Worm (Caenorhabditis elegans) whole organism, L4 larva: ENCODE measurements around the gene clec-179.

Source experiments
- D1046.2 ChIP-seq: fragments of 200-800 bp; sonication (Bioruptor generic); IDR thresholded peaks from 2 replicates; pipeline ENCODE4 v1.3.6; 2022; ENCODE audit warnings: missing genetic modification characterization, missing compliant biosample characterization
- F37D6.2 ChIP-seq: sonication (generic microtip); optimal IDR thresholded peaks from 2 replicates; lab custom pipeline; 2016; ENCODE audit warnings: mild to moderate bottlenecking, missing genetic modification characterization, missing compliant biosample characterization
- F44E2.7 ChIP-seq: fragments of 200-800 bp; sonication (Bioruptor generic); IDR thresholded peaks from 2 replicates; pipeline ENCODE4 v2.1.2; 2022; ENCODE audit warnings: missing genetic modification characterization, missing compliant biosample characterization
- Y105C5A.15 ChIP-seq: fragments of 200-800 bp; sonication (Bioruptor generic); IDR thresholded peaks from 2 replicates; pipeline ENCODE4 v1.3.6; 2022; ENCODE audit warnings: missing genetic modification characterization, missing compliant biosample characterization
- Y48G9A.11 ChIP-seq: fragments of 200-800 bp; sonication (Bioruptor generic); IDR thresholded peaks from 2 replicates; pipeline ENCODE4 v1.3.6; 2022; ENCODE audit warnings: missing genetic modification reagents, missing genetic modification characterization, missing compliant biosample characterization
- ZK337.2 ChIP-seq: fragments of 200-800 bp; sonication (Bioruptor generic); IDR thresholded peaks from 2 replicates; pipeline ENCODE4 v1.3.6; 2022; ENCODE audit warnings: missing genetic modification reagents, missing genetic modification characterization, missing compliant biosample characterization
- ZK546.5 ChIP-seq, 2 experiments: sonication (generic microtip); optimal IDR thresholded peaks; 2 replicates each; lab custom pipeline; 2017; ENCODE audit warnings: missing biosample characterization in 2 of 2, missing genetic modification characterization in 2 of 2
- aly-2 ChIP-seq: sonication (generic microtip); optimal IDR thresholded peaks from 2 replicates; lab custom pipeline; 2018; ENCODE audit warnings: missing biosample characterization, missing genetic modification characterization
- ama-1 ChIP-seq: fragments of 150-350 bp; optimal IDR thresholded peaks from 2 replicates; lab custom pipeline; 2014; ENCODE audit warnings: inconsistent platforms, mixed read lengths
- attf-4 ChIP-seq: sonication (generic microtip); optimal IDR thresholded peaks from 3 replicates; lab custom pipeline; 2017; ENCODE audit warnings: missing biosample characterization, missing genetic modification characterization
- ceh-28 ChIP-seq: fragments of 150-350 bp; optimal IDR thresholded peaks from 2 replicates; lab custom pipeline; 2014; ENCODE audit warnings: missing biosample characterization, missing genetic modification reagents, missing genetic modification characterization
- ceh-62 ChIP-seq: sonication (generic microtip); optimal IDR thresholded peaks from 2 replicates; lab custom pipeline; 2017; ENCODE audit warnings: missing biosample characterization, missing genetic modification characterization
- daf-16 ChIP-seq, 3 experiments: sonication (generic microtip); optimal IDR thresholded peaks; 2 replicates each; lab custom pipeline; 2016 to 2017; ENCODE audit warnings: missing genetic modification characterization in 3 of 3, missing genetic modification reagents in 3 of 3, mild to moderate bottlenecking in 2 of 3, missing compliant biosample characterization in 2 of 3, missing biosample characterization in 1 of 3, moderate library complexity in 1 of 3
- dpl-1 ChIP-seq: fragments of 150-350 bp; optimal IDR thresholded peaks from 2 replicates; lab custom pipeline; 2014; ENCODE audit warnings: missing biosample characterization, missing genetic modification reagents, missing genetic modification characterization
- duxl-1 ChIP-seq: sonication (generic microtip); optimal IDR thresholded peaks from 2 replicates; lab custom pipeline; 2016; ENCODE audit warnings: mild to moderate bottlenecking, missing genetic modification characterization, moderate library complexity, missing compliant biosample characterization; ENCODE audit not compliant: poor library complexity
- dve-1 ChIP-seq: sonication (generic microtip); optimal IDR thresholded peaks from 2 replicates; lab custom pipeline; 2017; ENCODE audit warnings: antibody characterized with exemption, mild to moderate bottlenecking, missing genetic modification characterization, missing compliant biosample characterization; ENCODE audit not compliant: insufficient read depth
- egl-27 ChIP-seq: sonication (generic microtip); optimal IDR thresholded peaks from 3 replicates; lab custom pipeline; 2017; ENCODE audit warnings: missing biosample characterization, missing genetic modification reagents, missing genetic modification characterization
- egl-43 ChIP-seq: fragments of 200-800 bp; sonication (Bioruptor generic); IDR thresholded peaks from 2 replicates; pipeline ENCODE4 v1.3.6; 2022; ENCODE audit warnings: missing genetic modification reagents, missing genetic modification characterization, missing compliant biosample characterization
- fkh-10 ChIP-seq: fragments of 150-350 bp; optimal IDR thresholded peaks from 2 replicates; lab custom pipeline; 2014; ENCODE audit warnings: missing biosample characterization, missing genetic modification reagents, missing genetic modification characterization
- hif-1 ChIP-seq, 2 experiments: sonication (generic microtip); optimal IDR thresholded peaks; 2 replicates each; lab custom pipeline; 2016 to 2017; ENCODE audit warnings: missing compliant biosample characterization in 2 of 2, missing genetic modification characterization in 2 of 2, missing genetic modification reagents in 2 of 2, missing genotype in 2 of 2, mild to moderate bottlenecking in 1 of 2
- hlh-11 ChIP-seq: fragments of 200-800 bp; sonication (Bioruptor generic); optimal IDR thresholded peaks from 2 replicates; lab custom pipeline; 2018; ENCODE audit warnings: mild to moderate bottlenecking, missing genetic modification characterization, missing compliant biosample characterization
- hlh-30 ChIP-seq: sonication (generic microtip); optimal IDR thresholded peaks from 2 replicates; lab custom pipeline; 2017; ENCODE audit warnings: antibody characterized with exemption, mild to moderate bottlenecking, missing genetic modification characterization, missing compliant biosample characterization; ENCODE audit not compliant: insufficient read depth
- jun-1 ChIP-seq: fragments of 150-350 bp; optimal IDR thresholded peaks from 2 replicates; lab custom pipeline; 2014; ENCODE audit warnings: missing biosample characterization, missing genetic modification reagents, missing genetic modification characterization
- lin-38 ChIP-seq: fragments of 200-800 bp; sonication (Bioruptor generic); IDR thresholded peaks from 2 replicates; pipeline ENCODE4 v1.3.6; 2022; ENCODE audit warnings: missing genetic modification reagents, missing genetic modification characterization, missing compliant biosample characterization
- lsy-2 ChIP-seq, 2 experiments: fragments of 150-350 bp in 1 of 2; sonication (generic microtip) in 1 of 2; optimal IDR thresholded peaks; 2 replicates each; lab custom pipeline; 2014 to 2017; ENCODE audit warnings: missing biosample characterization in 2 of 2, missing genetic modification characterization in 2 of 2
- madf-5 ChIP-seq, 2 experiments: fragments of 200-800 bp; sonication (Bioruptor generic); IDR thresholded peaks; 2 replicates each; pipeline ENCODE4 v1.3.6; 2022; ENCODE audit warnings: missing compliant biosample characterization in 2 of 2, missing genetic modification characterization in 2 of 2
- mdl-1 ChIP-seq, 2 experiments: fragments of 150-350 bp in 1 of 2; sonication (generic microtip) in 1 of 2; optimal IDR thresholded peaks; 2 replicates each; lab custom pipeline; 2014 to 2017; ENCODE audit warnings: missing biosample characterization in 2 of 2, missing genetic modification characterization in 2 of 2
- mep-1 ChIP-seq: fragments of 150-350 bp; sonication (generic microtip); optimal IDR thresholded peaks from 3 replicates; lab custom pipeline; 2014; ENCODE audit warnings: missing biosample characterization, missing genetic modification characterization
- mes-2 ChIP-seq: sonication (generic microtip); optimal IDR thresholded peaks from 2 replicates; lab custom pipeline; 2016; ENCODE audit warnings: missing genotype, mild to moderate bottlenecking, missing genetic modification characterization, missing compliant biosample characterization; ENCODE audit not compliant: poor library complexity, severe bottlenecking
- mxl-3 ChIP-seq: fragments of 200-800 bp; sonication (Bioruptor generic); optimal IDR thresholded peaks from 2 replicates; lab custom pipeline; 2018; ENCODE audit warnings: mild to moderate bottlenecking, missing genetic modification characterization, missing compliant biosample characterization
- nhr-10 ChIP-seq: fragments of 150-350 bp; optimal IDR thresholded peaks from 2 replicates; lab custom pipeline; 2014; ENCODE audit warnings: missing biosample characterization, missing genetic modification characterization
- nhr-237 ChIP-seq: sonication (generic microtip); optimal IDR thresholded peaks from 2 replicates; lab custom pipeline; 2017; ENCODE audit warnings: missing biosample characterization, missing genetic modification characterization
- nhr-25 ChIP-seq: sonication (generic microtip); optimal IDR thresholded peaks from 2 replicates; lab custom pipeline; 2017; ENCODE audit warnings: missing genetic modification characterization, mild to moderate bottlenecking, missing compliant biosample characterization, antibody characterized with exemption, moderate library complexity, borderline replicate concordance; ENCODE audit not compliant: insufficient read depth
- nhr-28 ChIP-seq: fragments of 150-350 bp; optimal IDR thresholded peaks from 2 replicates; lab custom pipeline; 2014; ENCODE audit warnings: missing biosample characterization, missing genetic modification characterization
- nhr-41 ChIP-seq: fragments of 200-800 bp; sonication (Bioruptor generic); IDR thresholded peaks from 2 replicates; pipeline ENCODE4 v1.3.6; 2022; ENCODE audit warnings: missing genetic modification reagents, missing genetic modification characterization, missing compliant biosample characterization
- nhr-48 ChIP-seq: sonication (generic microtip); optimal IDR thresholded peaks from 2 replicates; lab custom pipeline; 2016; ENCODE audit warnings: mild to moderate bottlenecking, missing genetic modification characterization, missing compliant biosample characterization
- nhr-77 ChIP-seq: fragments of 150-350 bp; optimal IDR thresholded peaks from 2 replicates; lab custom pipeline; 2014; ENCODE audit warnings: missing biosample characterization, missing genetic modification characterization
- php-3 ChIP-seq: fragments of 200-800 bp; sonication (Bioruptor generic); IDR thresholded peaks from 2 replicates; pipeline ENCODE4 v1.3.6; 2022; ENCODE audit warnings: missing genetic modification reagents, missing genetic modification characterization, missing compliant biosample characterization
- pqm-1 ChIP-seq: sonication (generic microtip); optimal IDR thresholded peaks from 2 replicates; lab custom pipeline; 2017; ENCODE audit warnings: missing biosample characterization, missing genetic modification characterization
- rbr-2 ChIP-seq: sonication (generic microtip); optimal IDR thresholded peaks from 2 replicates; lab custom pipeline; 2016; ENCODE audit warnings: missing genotype, missing genetic modification characterization, missing compliant biosample characterization
- snpc-4 ChIP-seq: fragments of 150-350 bp; optimal IDR thresholded peaks from 2 replicates; lab custom pipeline; 2014; ENCODE audit warnings: missing biosample characterization, missing genetic modification characterization
- spr-3 ChIP-seq: fragments of 200-800 bp; sonication (Bioruptor generic); optimal IDR thresholded peaks from 2 replicates; lab custom pipeline; 2018; ENCODE audit warnings: mild to moderate bottlenecking, missing genetic modification characterization, missing compliant biosample characterization
- unc-62 ChIP-seq, 3 experiments: fragments of 150-350 bp in 1 of 3; sonication (generic microtip); optimal IDR thresholded peaks in 2 of 3; peaks in 1 of 3; 1 replicate in 1 of 3; 2 replicates in 2 of 3; lab custom pipeline; 2014 to 2017; ENCODE audit warnings: missing biosample characterization in 3 of 3, missing genetic modification characterization in 3 of 3, missing genetic modification reagents in 3 of 3, missing genotype in 1 of 3
- vab-7 ChIP-seq: fragments of 200-800 bp; sonication (Bioruptor generic); IDR thresholded peaks from 2 replicates; pipeline ENCODE4 v1.3.6; 2022; ENCODE audit warnings: missing genetic modification reagents, missing genetic modification characterization, missing compliant biosample characterization
- zfp-2 ChIP-seq: sonication (generic microtip); optimal IDR thresholded peaks from 2 replicates; lab custom pipeline; 2016; ENCODE audit warnings: mild to moderate bottlenecking, missing genetic modification characterization, missing compliant biosample characterization
- zip-11 ChIP-seq: fragments of 200-800 bp; sonication (Bioruptor generic); IDR thresholded peaks from 2 replicates; pipeline ENCODE4 v1.3.6; 2022; ENCODE audit warnings: missing genetic modification characterization, missing compliant biosample characterization
- zip-2 ChIP-seq: fragments of 150-350 bp; optimal IDR thresholded peaks from 2 replicates; lab custom pipeline; 2014; ENCODE audit warnings: missing biosample characterization, missing genetic modification characterization
- ztf-11 ChIP-seq: fragments of 150-350 bp; optimal IDR thresholded peaks from 2 replicates; lab custom pipeline; 2014; ENCODE audit warnings: missing biosample characterization, missing genetic modification characterization

The clec-179 gene

DNA sequence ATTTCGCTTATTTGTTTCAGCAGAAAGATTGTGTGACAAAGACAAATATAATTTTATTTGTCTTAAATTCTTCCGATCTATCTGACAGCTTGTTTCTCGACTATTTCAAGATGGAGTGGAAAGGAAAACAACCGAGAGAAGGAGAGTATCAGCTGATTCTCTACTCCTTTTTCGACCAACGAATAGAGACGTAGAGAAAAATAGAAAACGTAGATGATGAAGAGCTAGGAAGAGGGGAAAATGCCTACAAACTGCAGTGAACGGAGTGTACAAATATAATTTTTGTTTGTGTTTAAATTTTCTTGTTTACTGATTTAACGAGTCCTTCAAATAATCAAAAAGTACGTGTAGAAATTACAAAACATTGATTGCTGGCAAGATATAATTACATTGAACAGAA lies 36.8 kb downstream of the clec-179 start:
- TF ChIP-seq lsy-2 (tag; optimal IDR thresholded peaks at IDR 0.05; lab: Kevin White, UChicago): peak in 1 of 2 experiments; percentile 64
- peak; percentile 57 for TF ChIP-seq nhr-28
- peak; percentile 69 for TF ChIP-seq hlh-11 (tag; lab: Kevin White, UChicago)
- TF ChIP-seq nhr-48 (tag; lab: Kevin White, UChicago): no peak
- peak; percentile 13 for TF ChIP-seq rbr-2 (tag; lab: Kevin White, UChicago)
- peak; percentile 6 for TF ChIP-seq mes-2
- TF ChIP-seq daf-16 (GFP tag; optimal IDR thresholded peaks at IDR 0.05; lab: Kevin White, UChicago): no peak
- TF ChIP-seq daf-16 (tag; optimal IDR thresholded peaks at IDR 0.05; lab: Kevin White, UChicago): peak; percentile 75
- TF ChIP-seq lin-38 (GFP tag; lab: Robert Waterston, UW): peak; percentile 29; the same call in 1 of the 2 replicates
- peak; percentile 15 for TF ChIP-seq fkh-10 (GFP tag; lab: Kevin White, UChicago)
- no peak for TF ChIP-seq nhr-25 (tag; lab: Kevin White, UChicago)
- peak; percentile 25 for TF ChIP-seq dve-1 (tag; lab: Kevin White, UChicago)
- TF ChIP-seq hlh-30 (tag; lab: Kevin White, UChicago): peak; percentile 73
- no peak for TF ChIP-seq mdl-1 (tag; optimal IDR thresholded peaks at IDR 0.05; lab: Kevin White, UChicago)
- TF ChIP-seq nhr-77 (tag; lab: Kevin White, UChicago): peak; percentile 6
- TF ChIP-seq mep-1 (tag; lab: Kevin White, UChicago): peak; percentile 38

DNA sequence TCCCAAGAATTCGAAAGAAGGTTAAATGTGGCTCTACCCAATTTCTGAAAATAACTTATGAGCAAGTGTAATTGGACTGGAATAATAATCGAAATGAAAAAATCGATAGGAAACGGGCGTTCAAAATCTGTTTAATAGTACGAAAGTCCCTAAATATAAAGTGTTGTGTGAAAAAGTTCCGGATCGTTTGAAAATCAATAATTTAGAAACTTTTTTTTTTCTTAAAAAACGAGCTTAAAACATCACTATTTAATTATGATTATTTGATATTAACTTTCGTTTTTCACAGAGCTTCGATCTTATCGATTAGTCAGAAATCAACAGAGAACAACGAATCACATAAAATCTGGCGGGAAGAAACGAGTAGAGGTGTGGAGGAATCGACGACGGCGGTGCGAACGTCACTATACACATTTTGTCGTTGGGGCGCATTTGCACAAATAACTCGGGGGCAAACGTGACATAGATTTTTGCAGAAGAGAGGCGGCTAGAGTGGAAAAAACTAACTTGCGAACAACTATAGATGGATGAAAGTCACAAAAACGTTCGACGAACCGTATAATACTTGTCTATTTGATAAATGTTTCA lies 39.7 kb downstream of the clec-179 start, which contains the start of gene hecd-1:
Gene hecd-1 (minus strand): TSS at position 51 of the 588 bp plus-strand sequence.
- TF ChIP-seq dpl-1: peak; percentile 20
- no peak for TF ChIP-seq pqm-1
- no peak for TF ChIP-seq ceh-62 (tag; lab: Kevin White, UChicago)
- no peak for TF ChIP-seq egl-27 (tag; lab: Kevin White, UChicago)
- TF ChIP-seq F37D6.2 (tag; lab: Kevin White, UChicago): no peak
- TF ChIP-seq nhr-237 (tag; lab: Kevin White, UChicago): no peak
- TF ChIP-seq php-3 (GFP tag; lab: Robert Waterston, UW): no peak
- no peak for TF ChIP-seq ceh-28 (tag; lab: Kevin White, UChicago)
- no peak for TF ChIP-seq F44E2.7 (GFP tag; lab: Robert Waterston, UW)
- TF ChIP-seq nhr-10: no peak
- TF ChIP-seq vab-7 (GFP tag; lab: Robert Waterston, UW): no peak
- no peak for TF ChIP-seq zip-11 (GFP tag; lab: Robert Waterston, UW)
- peak; percentile 14 for TF ChIP-seq hlh-11 (tag; lab: Kevin White, UChicago)
- TF ChIP-seq snpc-4 (tag; lab: Kevin White, UChicago): no peak
- peak in 1 of 2 experiments; percentile 56 for TF ChIP-seq lsy-2 (tag; optimal IDR thresholded peaks at IDR 0.05; lab: Kevin White, UChicago)
- no peak for TF ChIP-seq madf-5 (GFP tag; IDR thresholded peaks at IDR 0.05; lab: Robert Waterston, UW)
- TF ChIP-seq duxl-1 (tag; lab: Kevin White, UChicago): no peak
- TF ChIP-seq ama-1: no peak
- TF ChIP-seq zip-2 (tag; lab: Kevin White, UChicago): no peak
- TF ChIP-seq unc-62 (GFP tag; optimal IDR thresholded peaks at IDR 0.05 in 1 of 2; lab: Kevin White, UChicago): no peak
- TF ChIP-seq unc-62 (tag; optimal IDR thresholded peaks at IDR 0.05; lab: Kevin White, UChicago): no peak
- no peak for TF ChIP-seq hif-1 (tag; optimal IDR thresholded peaks at IDR 0.05; lab: Kevin White, UChicago)
- no peak for TF ChIP-seq nhr-41 (GFP tag; lab: Robert Waterston, UW)
- no peak for TF ChIP-seq D1046.2
- TF ChIP-seq ZK337.2 (GFP tag; lab: Robert Waterston, UW): no peak
- TF ChIP-seq hlh-30 (tag; lab: Kevin White, UChicago): peak; percentile 79
- no peak for TF ChIP-seq Y48G9A.11
- TF ChIP-seq ZK546.5 (tag; optimal IDR thresholded peaks at IDR 0.05; lab: Kevin White, UChicago): no peak
- no peak for TF ChIP-seq egl-43
- TF ChIP-seq Y105C5A.15 (GFP tag; lab: Robert Waterston, UW): no peak
- peak; percentile 37 for TF ChIP-seq mxl-3 (GFP tag; lab: Kevin White, UChicago)
- TF ChIP-seq aly-2: no peak
- no peak for TF ChIP-seq ztf-11 (tag; lab: Kevin White, UChicago)
- no peak for TF ChIP-seq nhr-48 (tag; lab: Kevin White, UChicago)
- TF ChIP-seq zfp-2 (tag; lab: Kevin White, UChicago): no peak
- no peak for TF ChIP-seq spr-3 (GFP tag; lab: Kevin White, UChicago)
- no peak for TF ChIP-seq attf-4 (tag; lab: Kevin White, UChicago)
- no peak for TF ChIP-seq jun-1 (tag; lab: Kevin White, UChicago)
